Worm (Caenorhabditis elegans) whole organism, L1 larva: ENCODE measurements around the gene pkc-3.
A peak's percentile ranks its signal among the peaks of the same experiment; 100 is the strongest.

Experiments used
- C04F5.9 ChIP-seq: sonication (generic microtip); optimal IDR thresholded peaks from 2 replicates; lab custom pipeline; 2016; ENCODE audit warnings: missing genetic modification characterization, missing compliant biosample characterization
- C16A3.4 ChIP-seq: fragments of 150-350 bp; optimal IDR thresholded peaks from 2 replicates; lab custom pipeline; 2014; ENCODE audit warnings: missing biosample characterization, missing genetic modification characterization
- F16B12.6 ChIP-seq: fragments of 150-350 bp; optimal IDR thresholded peaks from 2 replicates; lab custom pipeline; 2014; ENCODE audit warnings: missing biosample characterization, missing genetic modification characterization
- blmp-1 ChIP-seq: fragments of 150-350 bp; optimal IDR thresholded peaks from 2 replicates; lab custom pipeline; 2014; ENCODE audit warnings: missing biosample characterization, missing genetic modification characterization
- ceh-82 ChIP-seq, 3 experiments: fragments of 150-350 bp in 1 of 3; sonication (generic microtip) in 2 of 3; optimal IDR thresholded peaks; 2 replicates each; lab custom pipeline; 2014 to 2017; ENCODE audit warnings: missing biosample characterization in 3 of 3, missing genetic modification characterization in 3 of 3
- ceh-90 ChIP-seq: sonication (generic microtip); optimal IDR thresholded peaks from 2 replicates; lab custom pipeline; 2016; ENCODE audit warnings: missing genetic modification characterization, missing compliant biosample characterization
- ces-1 ChIP-seq: fragments of 150-350 bp; optimal IDR thresholded peaks from 2 replicates; lab custom pipeline; 2014; ENCODE audit warnings: missing biosample characterization, missing genetic modification reagents, missing genetic modification characterization
- dpl-1 ChIP-seq, 3 experiments: fragments of 150-350 bp in 2 of 3; sonication (generic microtip) in 1 of 3; optimal IDR thresholded peaks; 2 replicates each; lab custom pipeline; 2014 to 2017; ENCODE audit warnings: missing biosample characterization in 3 of 3, missing genetic modification characterization in 3 of 3, missing genetic modification reagents in 3 of 3
- dsc-1 ChIP-seq: sonication (generic microtip); optimal IDR thresholded peaks from 2 replicates; lab custom pipeline; 2016; ENCODE audit warnings: mild to moderate bottlenecking, missing genetic modification characterization, missing compliant biosample characterization
- elt-2 ChIP-seq: sonication (generic microtip); optimal IDR thresholded peaks from 2 replicates; lab custom pipeline; 2016; ENCODE audit warnings: missing genetic modification characterization, mild to moderate bottlenecking, inconsistent platforms, missing compliant biosample characterization, missing genetic modification reagents
- elt-3 ChIP-seq, 6 experiments: fragments of 150-350 bp in 1 of 6; sonication (generic microtip); optimal IDR thresholded peaks; 2 replicates each; lab custom pipeline; 2017 to 2018; ENCODE audit warnings: missing biosample characterization in 6 of 6, missing genetic modification characterization in 6 of 6, inconsistent platforms in 1 of 6
- fkh-4 ChIP-seq: sonication (generic microtip); optimal IDR thresholded peaks from 2 replicates; lab custom pipeline; 2016; ENCODE audit warnings: missing compliant biosample characterization, missing genetic modification characterization, borderline replicate concordance
- fkh-8 ChIP-seq: sonication (generic microtip); optimal IDR thresholded peaks from 2 replicates; lab custom pipeline; 2016; ENCODE audit warnings: mild to moderate bottlenecking, missing genetic modification characterization, missing compliant biosample characterization
- grh-1 ChIP-seq: fragments of 200-800 bp; sonication (Bioruptor generic); IDR thresholded peaks from 2 replicates; pipeline ENCODE4 v1.3.6; 2022; ENCODE audit warnings: missing genetic modification reagents, missing genetic modification characterization, missing compliant biosample characterization
- hlh-17 ChIP-seq: fragments of 200-800 bp; sonication (Bioruptor generic); optimal IDR thresholded peaks from 2 replicates; lab custom pipeline; 2018; ENCODE audit warnings: missing genetic modification characterization, mild to moderate bottlenecking, missing compliant biosample characterization, moderate library complexity, borderline replicate concordance
- hlh-4 ChIP-seq: sonication (generic microtip); optimal IDR thresholded peaks from 2 replicates; lab custom pipeline; 2016; ENCODE audit warnings: mild to moderate bottlenecking, missing genetic modification characterization, missing compliant biosample characterization
- isw-1 ChIP-seq: fragments of 200-800 bp; sonication (Bioruptor generic); IDR thresholded peaks from 2 replicates; pipeline ENCODE4 v1.3.6; 2022; ENCODE audit warnings: missing genetic modification characterization, missing compliant biosample characterization
- jun-1 ChIP-seq: fragments of 150-350 bp; optimal IDR thresholded peaks from 2 replicates; lab custom pipeline; 2014; ENCODE audit warnings: missing biosample characterization, missing genetic modification reagents, missing genetic modification characterization
- lin-13 ChIP-seq: fragments of 150-350 bp; optimal IDR thresholded peaks from 2 replicates; lab custom pipeline; 2014; ENCODE audit warnings: missing biosample characterization, missing genetic modification reagents, missing genetic modification characterization
- lin-14 ChIP-seq: fragments of 200-800 bp; sonication (Bioruptor generic); optimal IDR thresholded peaks from 2 replicates; lab custom pipeline; 2018; ENCODE audit warnings: mild to moderate bottlenecking, missing genetic modification characterization, moderate library complexity, missing compliant biosample characterization
- lir-3 ChIP-seq: sonication (generic microtip); optimal IDR thresholded peaks from 2 replicates; lab custom pipeline; 2016; ENCODE audit warnings: mild to moderate bottlenecking, missing genetic modification characterization, moderate library complexity, missing compliant biosample characterization; ENCODE audit not compliant: poor library complexity
- lsy-2 ChIP-seq, 2 experiments: fragments of 150-350 bp; optimal IDR thresholded peaks; 2 replicates each; lab custom pipeline; 2014; ENCODE audit warnings: missing biosample characterization in 2 of 2, missing genetic modification characterization in 2 of 2
- mab-9 ChIP-seq: fragments of 200-800 bp; sonication (Bioruptor generic); IDR thresholded peaks from 2 replicates; pipeline ENCODE4 v1.3.6; 2022; ENCODE audit warnings: missing genetic modification reagents, missing genetic modification characterization, missing compliant biosample characterization
- mef-2 ChIP-seq: fragments of 150-350 bp; optimal IDR thresholded peaks from 2 replicates; lab custom pipeline; 2014; ENCODE audit warnings: missing biosample characterization, missing genetic modification characterization
- mep-1 ChIP-seq: fragments of 150-350 bp; optimal IDR thresholded peaks from 2 replicates; lab custom pipeline; 2014; ENCODE audit warnings: missing biosample characterization, missing genetic modification characterization
- nhr-11 ChIP-seq: fragments of 150-350 bp; optimal IDR thresholded peaks from 2 replicates; lab custom pipeline; 2014; ENCODE audit warnings: missing biosample characterization, missing genetic modification characterization
- nhr-19 ChIP-seq: fragments of 200-800 bp; sonication (Bioruptor generic); conservative IDR thresholded peaks from 2 replicates; pipeline ENCODE4 v1.3.6; 2022; ENCODE audit warnings: missing genetic modification characterization, missing compliant biosample characterization
- nhr-20 ChIP-seq: sonication (generic microtip); optimal IDR thresholded peaks from 2 replicates; lab custom pipeline; 2016; ENCODE audit warnings: mild to moderate bottlenecking, missing genetic modification characterization, missing compliant biosample characterization
- nhr-28 ChIP-seq: fragments of 150-350 bp; optimal IDR thresholded peaks from 2 replicates; lab custom pipeline; 2014; ENCODE audit warnings: missing biosample characterization, missing genetic modification characterization
- nhr-47 ChIP-seq: sonication (generic microtip); optimal IDR thresholded peaks from 2 replicates; lab custom pipeline; 2016; ENCODE audit warnings: mild to moderate bottlenecking, missing genetic modification characterization, moderate library complexity, missing compliant biosample characterization
- nhr-71 ChIP-seq: sonication (generic microtip); optimal IDR thresholded peaks from 2 replicates; lab custom pipeline; 2016; ENCODE audit warnings: mild to moderate bottlenecking, missing genetic modification characterization, moderate library complexity, missing compliant biosample characterization
- nhr-76 ChIP-seq: sonication (generic microtip); optimal IDR thresholded peaks from 2 replicates; lab custom pipeline; 2017; ENCODE audit warnings: missing biosample characterization, missing genetic modification characterization
- nhr-84 ChIP-seq: sonication (generic microtip); optimal IDR thresholded peaks from 2 replicates; lab custom pipeline; 2017; ENCODE audit warnings: missing biosample characterization, missing genetic modification characterization
- nhr-85 ChIP-seq: sonication (generic microtip); peaks from one replicate; lab custom pipeline; 2016; ENCODE audit warnings: missing genetic modification characterization, inconsistent platforms, missing compliant biosample characterization
- nhr-90 ChIP-seq: sonication (generic microtip); optimal IDR thresholded peaks from 2 replicates; lab custom pipeline; 2016; ENCODE audit warnings: mild to moderate bottlenecking, missing genetic modification characterization, missing compliant biosample characterization; ENCODE audit not compliant: poor library complexity
- pag-3 ChIP-seq: sonication (generic microtip); optimal IDR thresholded peaks from 2 replicates; lab custom pipeline; 2017; ENCODE audit warnings: missing genetic modification characterization, mild to moderate bottlenecking, missing compliant biosample characterization, antibody characterized with exemption, borderline replicate concordance; ENCODE audit not compliant: insufficient read depth
- pax-3 ChIP-seq: fragments of 200-800 bp; sonication (Bioruptor generic); optimal IDR thresholded peaks from 2 replicates; lab custom pipeline; 2018; ENCODE audit warnings: mild to moderate bottlenecking, missing genetic modification characterization, moderate library complexity, missing compliant biosample characterization
- rnt-1 ChIP-seq: sonication (generic microtip); optimal IDR thresholded peaks from 2 replicates; lab custom pipeline; 2016; ENCODE audit warnings: mild to moderate bottlenecking, missing genetic modification characterization, moderate library complexity, missing compliant biosample characterization
- snu-23 ChIP-seq: sonication (generic microtip); optimal IDR thresholded peaks from 2 replicates; lab custom pipeline; 2016; ENCODE audit warnings: missing genetic modification characterization, missing compliant biosample characterization
- sox-4 ChIP-seq: sonication (generic microtip); optimal IDR thresholded peaks from 2 replicates; lab custom pipeline; 2016; ENCODE audit warnings: missing genetic modification characterization, missing compliant biosample characterization
- swsn-7 ChIP-seq: sonication (generic microtip); optimal IDR thresholded peaks from 2 replicates; lab custom pipeline; 2016; ENCODE audit warnings: missing genetic modification characterization, missing compliant biosample characterization
- xbp-1 ChIP-seq: sonication (generic microtip); optimal IDR thresholded peaks from 2 replicates; lab custom pipeline; 2016; ENCODE audit warnings: missing genetic modification characterization, missing compliant biosample characterization
- zag-1 ChIP-seq: fragments of 150-350 bp; optimal IDR thresholded peaks from 2 replicates; lab custom pipeline; 2014; ENCODE audit warnings: missing biosample characterization, missing genetic modification characterization
- zip-4 ChIP-seq: fragments of 200-800 bp; sonication (Bioruptor generic); optimal IDR thresholded peaks from 2 replicates; lab custom pipeline; 2018; ENCODE audit warnings: mild to moderate bottlenecking, missing genetic modification characterization, moderate library complexity, missing compliant biosample characterization

pkc-3 gene

DNA sequence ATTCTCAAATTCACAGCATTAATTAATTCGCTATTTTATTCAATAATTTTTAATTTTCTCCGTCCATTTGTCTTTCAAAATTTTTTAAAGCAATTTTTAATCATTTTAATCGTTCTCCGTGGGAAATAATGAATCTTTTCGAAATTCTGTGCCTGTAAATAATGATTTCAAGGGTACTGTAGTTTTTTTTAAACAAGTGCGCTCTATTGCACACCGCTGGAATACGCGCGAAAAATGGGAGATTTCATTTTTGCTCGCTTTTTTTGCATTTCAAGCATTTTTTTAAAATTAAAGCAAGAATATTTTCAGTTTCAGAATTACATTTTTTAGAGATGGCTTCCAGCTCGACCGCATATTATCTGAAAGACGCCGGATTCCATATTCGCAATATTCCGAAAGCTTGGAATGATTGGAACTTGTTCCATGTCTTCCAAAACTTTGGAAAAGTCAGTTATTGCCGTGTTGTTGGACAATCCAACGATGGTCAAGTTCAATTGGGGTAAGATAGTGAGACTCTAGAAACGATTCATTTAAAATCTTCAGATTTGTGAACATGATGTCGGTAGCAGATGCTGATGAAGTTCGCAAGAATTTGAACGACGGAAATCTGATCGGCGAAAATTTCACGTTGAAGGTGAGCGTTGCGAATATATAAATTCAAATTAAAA is 41.3 kb downstream of the pkc-3 start, which contains the start of gene tofu-6 (continued):
- no peak for TF ChIP-seq fkh-4 (tag; lab: Kevin White, UChicago)

DNA sequence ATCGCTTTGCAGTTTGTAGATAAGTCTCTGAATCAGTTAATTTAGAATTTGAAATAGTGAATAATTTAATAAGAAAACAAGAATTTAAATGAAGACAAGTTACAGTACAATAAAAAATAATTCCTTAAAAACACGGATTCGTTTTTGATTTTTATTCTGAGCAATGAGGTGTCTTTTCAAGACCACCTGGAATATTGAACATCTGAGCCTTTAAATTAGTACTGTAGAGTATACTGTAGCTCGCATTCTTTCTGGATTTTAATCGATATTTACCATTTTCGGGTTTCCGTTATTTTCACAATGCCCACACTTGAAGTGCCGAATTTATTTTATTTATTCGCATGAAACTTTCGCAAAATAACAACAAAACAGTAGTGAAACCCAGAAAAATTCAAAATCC is 44.0 kb downstream of the pkc-3 start, which contains the start of gene F07F6.7:
F07F6.7 (minus strand) TSS at position 27 of the 400 bp plus-strand sequence.
- TF ChIP-seq fkh-4 (tag; lab: Kevin White, UChicago) (no peak), lsy-2 (tag; optimal IDR thresholded peaks at IDR 0.05; lab: Kevin White, UChicago) (peak; percentile 8 to 20), nhr-76 (no peak), snu-23 (GFP tag; lab: Kevin White, UChicago) (peak; percentile 6), nhr-85 (tag; lab: Kevin White, UChicago) (peak; percentile 51), nhr-71 (tag; lab: Kevin White, UChicago) (peak; percentile 32), elt-3 (tag; optimal IDR thresholded peaks at IDR 0.05; lab: Kevin White, UChicago) (no peak)
- TF ChIP-seq, all 84 proteins: peak for 4

DNA sequence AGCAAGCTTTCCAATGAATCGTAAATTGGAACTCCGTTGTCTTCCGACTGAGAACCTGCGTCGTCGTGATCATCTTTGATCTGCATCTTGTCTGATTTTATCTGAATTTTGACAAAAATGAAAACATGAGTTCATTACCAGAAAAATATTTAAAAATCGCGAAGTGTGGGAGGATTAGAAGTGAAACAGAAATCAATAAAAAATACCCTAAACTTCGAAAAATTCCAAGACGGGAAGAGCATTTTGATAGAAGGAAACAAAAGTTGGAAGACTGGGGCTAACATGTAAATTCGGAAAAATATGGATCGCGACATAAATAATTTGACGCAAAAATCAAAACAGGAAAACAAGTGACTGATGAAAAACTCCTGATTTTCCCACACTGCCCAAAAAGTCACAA is 45.8 kb downstream of the pkc-3 start, which contains the start of gene F07F6.8:
F07F6.8 (minus strand) TSS at position 101 of the 400 bp plus-strand sequence.
- TF ChIP-seq hlh-17 (no peak), pax-3 (tag; lab: Kevin White, UChicago) (no peak), F16B12.6 (tag; lab: Kevin White, UChicago) (no peak), nhr-90 (no peak), fkh-8 (no peak)

DNA sequence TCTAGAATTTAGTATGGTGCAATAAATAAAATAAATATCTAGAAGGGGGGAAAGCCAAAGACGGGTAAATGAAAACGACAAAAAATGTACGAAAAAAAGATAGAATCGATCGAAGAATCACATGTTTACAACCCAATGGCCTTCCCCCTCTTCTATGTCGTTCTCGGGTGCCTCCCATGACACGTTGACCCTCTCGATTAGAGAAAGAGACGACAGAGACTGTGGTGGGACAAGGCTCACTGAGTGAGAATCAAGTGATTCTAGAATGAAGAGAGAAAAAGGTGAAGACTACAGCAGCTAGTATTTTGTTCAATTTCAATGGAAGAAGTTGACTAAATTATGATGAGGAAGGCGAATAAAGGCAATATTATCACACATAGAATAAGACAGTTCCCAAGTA is 46.2 kb downstream of the pkc-3 start:
- TF ChIP-seq jun-1 (tag; lab: Kevin White, UChicago) (no peak), xbp-1 (tag; lab: Kevin White, UChicago) (peak; percentile 19), nhr-90 (peak; percentile 17), ceh-82 (tag; optimal IDR thresholded peaks at IDR 0.05; lab: Kevin White, UChicago) (no peak), nhr-47 (peak; percentile 45), nhr-11 (tag; lab: Kevin White, UChicago) (no peak), C04F5.9 (tag; lab: Kevin White, UChicago) (no peak), lir-3 (tag; lab: Kevin White, UChicago) (peak; percentile 12), isw-1 (GFP tag; lab: Robert Waterston, UW) (no peak), nhr-20 (tag; lab: Kevin White, UChicago) (peak; percentile 60), nhr-84 (tag; lab: Kevin White, UChicago) (no peak), grh-1 (GFP tag; lab: Robert Waterston, UW) (no peak), nhr-85 (tag; lab: Kevin White, UChicago) (peak; percentile 79), lsy-2 (tag; optimal IDR thresholded peaks at IDR 0.05; lab: Kevin White, UChicago) (peak; percentile 56 to 73), C16A3.4 (tag; lab: Kevin White, UChicago) (peak; percentile 55), rnt-1 (tag; lab: Kevin White, UChicago) (peak; percentile 71), elt-2 (tag; lab: Kevin White, UChicago) (peak; percentile 59), zip-4 (GFP tag; lab: Kevin White, UChicago) (no peak), pag-3 (tag; lab: Kevin White, UChicago) (no peak), dpl-1 (GFP tag; optimal IDR thresholded peaks at IDR 0.05; lab: Kevin White, UChicago) (peak; percentile 21 to 60 (median 58)), dsc-1 (tag; lab: Kevin White, UChicago) (no peak), mab-9 (no peak), nhr-19 (peak; percentile 21; the same call in 1 of the 2 replicates), ces-1 (GFP tag; lab: Kevin White, UChicago) (no peak), blmp-1 (tag; lab: Kevin White, UChicago) (peak; percentile 34), fkh-8 (no peak), sox-4 (tag; lab: Kevin White, UChicago) (no peak), nhr-71 (tag; lab: Kevin White, UChicago) (peak; percentile 78), lin-13 (GFP tag; lab: Kevin White, UChicago) (peak; percentile 37), hlh-4 (no peak), mep-1 (peak; percentile 70), nhr-28 (tag; lab: Kevin White, UChicago) (no peak), swsn-7 (peak; percentile 48), mef-2 (tag; lab: Kevin White, UChicago) (no peak), lin-14 (GFP tag; lab: Kevin White, UChicago) (peak; percentile 85), ceh-90 (tag; lab: Kevin White, UChicago) (no peak), zag-1 (no peak)
